Worm (Caenorhabditis elegans) whole organism, L4 larva: ENCODE measurements around the gene srh-28.

Experiments used
- ZK337.2 ChIP-seq: fragments of 200-800 bp; sonication (Bioruptor generic); IDR thresholded peaks from 2 replicates; pipeline ENCODE4 v1.3.6; 2022; ENCODE audit warnings: missing genetic modification reagents, missing genetic modification characterization, missing compliant biosample characterization
- aly-2 ChIP-seq: sonication (generic microtip); optimal IDR thresholded peaks from 2 replicates; lab custom pipeline; 2018; ENCODE audit warnings: missing biosample characterization, missing genetic modification characterization
- nhr-111 ChIP-seq: fragments of 200-800 bp; sonication (Bioruptor generic); optimal IDR thresholded peaks from 2 replicates; lab custom pipeline; 2018; ENCODE audit warnings: mild to moderate bottlenecking, missing genetic modification characterization, missing compliant biosample characterization
- nhr-237 ChIP-seq: sonication (generic microtip); optimal IDR thresholded peaks from 2 replicates; lab custom pipeline; 2017; ENCODE audit warnings: missing biosample characterization, missing genetic modification characterization
- ztf-11 ChIP-seq: fragments of 150-350 bp; optimal IDR thresholded peaks from 2 replicates; lab custom pipeline; 2014; ENCODE audit warnings: missing biosample characterization, missing genetic modification characterization

- no peak for TF ChIP-seq aly-2 (tag; lab: Kevin White, UChicago)
- TF ChIP-seq ZK337.2 (GFP tag; lab: Robert Waterston, UW), result no peak
- no peak for TF ChIP-seq nhr-111 (GFP tag; lab: Kevin White, UChicago)
- no peak for TF ChIP-seq nhr-237 (tag; lab: Kevin White, UChicago)
- no peak for TF ChIP-seq ztf-11 (tag; lab: Kevin White, UChicago)
These were observed 17.0 kb upstream of the srh-28 start, which contains the start of gene gck-2 for ce11 chrV:6792565-6792964.
